Worm (Caenorhabditis elegans): Measurements from ENCODE around the gene daf-9.
A peak's percentile ranks its signal among the peaks of the same experiment; 100 is the strongest.

The daf-9 gene

DNA sequence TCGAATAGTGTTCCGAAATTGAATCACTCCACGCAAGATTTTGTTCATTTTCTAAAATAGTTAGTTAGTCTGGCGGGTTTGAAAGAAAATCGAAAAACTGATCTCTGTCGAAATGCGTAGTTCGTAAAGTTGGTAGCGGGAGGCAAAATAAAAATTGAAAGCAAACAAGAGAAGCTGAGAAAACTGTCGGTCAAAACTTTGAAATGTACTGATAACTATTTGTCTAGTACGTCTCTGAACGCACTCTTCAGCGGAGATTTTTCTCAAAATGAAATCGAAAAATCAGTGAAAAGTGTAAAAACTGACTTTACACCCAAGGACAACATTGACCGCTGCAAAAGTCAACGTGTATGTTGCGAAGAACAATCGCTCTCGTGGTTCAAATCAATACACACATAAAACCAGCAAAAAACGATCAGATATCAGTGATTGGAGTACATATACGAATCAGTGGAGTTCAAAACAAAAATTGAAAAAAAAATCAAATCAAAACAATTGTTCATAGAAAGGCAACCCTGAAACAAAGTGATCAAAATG, 8.0 kb downstream of the daf-9 start, which contains the start of gene bca-1 (continued):
- peak; percentile 46 for TF ChIP-seq nhr-48 (tag; optimal IDR thresholded peaks at IDR 0.05)
- peak in 1 of 2 experiments; percentile 40 for TF ChIP-seq lsy-2 (tag; optimal IDR thresholded peaks at IDR 0.05)
- TF ChIP-seq mxl-3 (GFP tag; optimal IDR thresholded peaks at IDR 0.05), result peak; percentile 37
- no peak for TF ChIP-seq zfp-3 (GFP tag; conservative IDR thresholded peaks at IDR 0.05)
- TF ChIP-seq dpl-1 (GFP tag; optimal IDR thresholded peaks at IDR 0.05), result no peak
- TF ChIP-seq set-16 (GFP tag; IDR thresholded peaks at IDR 0.05), result no peak
- no peak for TF ChIP-seq D1046.2 (GFP tag; IDR thresholded peaks at IDR 0.05)
- peak; percentile 6 for TF ChIP-seq nhr-77 (tag; optimal IDR thresholded peaks at IDR 0.05)

DNA sequence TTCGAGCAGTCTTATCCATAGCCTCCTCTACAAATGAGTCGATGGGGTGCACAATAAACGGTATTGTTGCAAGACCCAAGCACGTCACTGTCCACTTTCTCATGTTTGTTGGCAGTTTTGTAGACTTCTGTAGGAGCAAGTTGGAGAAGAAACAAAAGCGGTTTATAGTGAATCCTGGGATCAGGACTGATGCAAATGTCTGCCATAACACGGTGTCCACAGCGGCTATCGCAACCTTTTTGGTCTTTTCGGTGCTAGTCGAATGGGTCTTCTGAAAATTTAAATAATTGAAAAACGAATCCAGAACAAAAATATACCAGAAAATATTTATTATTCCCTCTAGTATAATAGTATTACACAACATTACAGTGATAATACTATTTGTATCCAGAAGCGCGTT, 8.6 kb downstream of the daf-9 start:
- TF ChIP-seq ztf-7 (tag; optimal IDR thresholded peaks at IDR 0.05), result no peak
- no peak for TF ChIP-seq pha-4 (GFP tag; IDR thresholded peaks at IDR 0.05)
- TF ChIP-seq pha-4 (tag; optimal IDR thresholded peaks at IDR 0.05), result no peak
- TF ChIP-seq unc-62 (GFP tag; optimal IDR thresholded peaks at IDR 0.05 in 1 of 2), result peak in 1 of 2 experiments; percentile 90
- TF ChIP-seq unc-62 (tag; optimal IDR thresholded peaks at IDR 0.05), result no peak

DNA sequence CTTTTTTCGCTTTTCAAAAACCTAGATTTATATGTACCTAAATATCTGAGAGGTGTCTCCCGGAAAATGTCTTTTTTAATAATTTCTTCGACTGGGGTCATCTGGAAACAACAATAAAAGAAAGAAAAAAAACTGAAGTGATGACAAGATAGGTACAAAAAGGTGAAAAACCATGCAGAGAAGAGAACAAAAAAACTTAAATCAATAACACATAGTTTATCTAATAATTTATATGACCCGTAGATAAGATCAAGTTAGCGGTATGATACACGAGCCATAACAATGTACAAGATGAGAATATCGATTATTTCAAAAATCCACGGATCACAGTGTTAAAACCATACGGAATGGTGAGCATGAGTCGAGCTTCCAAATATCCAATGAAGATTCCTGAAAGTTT, 9.6 kb downstream of the daf-9 start, which contains the start of gene mtp-18:
mtp-18 (minus strand) TSS at position 101 of the 400 bp plus-strand sequence.
- TF ChIP-seq Y75B8A.6 (GFP tag; IDR thresholded peaks at IDR 0.05) (no peak), cey-2 (tag; optimal IDR thresholded peaks at IDR 0.05; ENCODE audit: borderline replicate concordance, insufficient read depth) (no peak), dmd-8 (GFP tag; IDR thresholded peaks at IDR 0.05) (no peak), unc-62 (GFP tag; optimal IDR thresholded peaks at IDR 0.05 in 1 of 2) (peak in 1 of 2 experiments; percentile 12), unc-62 (tag; optimal IDR thresholded peaks at IDR 0.05) (no peak), daf-19 (GFP tag; conservative IDR thresholded peaks at IDR 0.05) (no peak), unc-130 (GFP tag; optimal IDR thresholded peaks at IDR 0.05) (no peak), lin-39 (tag; optimal IDR thresholded peaks at IDR 0.05) (no peak), Y105C5A.15 (GFP tag; IDR thresholded peaks at IDR 0.05) (no peak)

DNA sequence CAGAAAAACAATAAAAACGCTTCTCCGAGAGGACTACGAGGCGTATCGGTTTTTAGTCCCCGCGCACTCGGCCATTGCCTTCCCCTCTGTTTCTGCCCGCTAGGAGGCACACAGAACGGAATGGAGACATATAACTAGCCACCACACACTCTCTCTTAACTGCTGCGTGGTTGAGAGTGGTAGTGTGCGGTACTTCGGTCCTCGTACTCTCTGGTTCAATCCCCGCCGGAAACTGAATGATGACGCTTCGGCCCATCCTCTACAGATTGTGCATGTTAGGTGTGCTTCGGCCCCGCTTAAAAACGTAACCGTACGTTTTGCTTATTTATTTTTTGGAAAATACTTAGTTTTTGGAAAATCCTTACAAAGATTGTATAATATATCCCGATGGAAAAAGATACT, 11.0 kb downstream of the daf-9 start, which contains the start of gene T13C5.6:
T13C5.6 (minus strand) TSS at position 1 of the 402 bp plus-strand sequence.
- TF ChIP-seq ceh-82 (tag; optimal IDR thresholded peaks at IDR 0.05) (peak; percentile 6), fos-1 (tag; optimal IDR thresholded peaks at IDR 0.05) (no peak), nhr-10 (tag; optimal IDR thresholded peaks at IDR 0.05) (peak; percentile 41), tag-97 (GFP tag; IDR thresholded peaks at IDR 0.05) (peak; percentile 36; the same call in 1 of the 2 replicates), nhr-77 (tag; optimal IDR thresholded peaks at IDR 0.05) (peak; percentile 80), egl-43 (GFP tag; IDR thresholded peaks at IDR 0.05) (peak; percentile 98), lin-39 (tag; optimal IDR thresholded peaks at IDR 0.05) (no peak), aly-2 (tag; optimal IDR thresholded peaks at IDR 0.05) (no peak), unc-39 (tag; optimal IDR thresholded peaks at IDR 0.05) (no peak), ceh-62 (tag; optimal IDR thresholded peaks at IDR 0.05) (no peak), lim-7 (GFP tag; IDR thresholded peaks at IDR 0.05) (peak; percentile 83), daf-19 (GFP tag; conservative IDR thresholded peaks at IDR 0.05) (peak; percentile 73), zfp-2 (tag; optimal IDR thresholded peaks at IDR 0.05) (peak; percentile 43), ceh-28 (tag; optimal IDR thresholded peaks at IDR 0.05) (no peak), nhr-111 (GFP tag; optimal IDR thresholded peaks at IDR 0.05) (peak; percentile 90), daf-8 (GFP tag; IDR thresholded peaks at IDR 0.05) (0 out of 2 replicates have a peak, but pooled peaks have one; percentile 27), skn-1 (tag; optimal IDR thresholded peaks at IDR 0.05) (no peak), F10B5.3 (tag; optimal IDR thresholded peaks at IDR 0.05) (peak; percentile 68), nhr-42 (GFP tag; IDR thresholded peaks at IDR 0.05) (peak; percentile 90), gei-8 (GFP tag; optimal IDR thresholded peaks at IDR 0.05) (peak; percentile 77), lin-38 (GFP tag; IDR thresholded peaks at IDR 0.05) (peak; percentile 76), lsy-2 (tag; optimal IDR thresholded peaks at IDR 0.05) (peak; percentile 46 to 85), lin-15B (tag; optimal IDR thresholded peaks at IDR 0.05) (no peak), nhr-237 (tag; optimal IDR thresholded peaks at IDR 0.05) (no peak), nhr-11 (tag; optimal IDR thresholded peaks at IDR 0.05) (peak; percentile 88), arid-1 (GFP tag; conservative IDR thresholded peaks at IDR 0.05) (peak; percentile 86), F26F4.8 (GFP tag; conservative IDR thresholded peaks at IDR 0.05) (peak; percentile 85), saeg-2 (GFP tag; IDR thresholded peaks at IDR 0.05) (peak; percentile 91), mes-2 (tag; optimal IDR thresholded peaks at IDR 0.05; ENCODE audit: poor library complexity, severe bottlenecking) (peak; percentile 97), ztf-7 (tag; optimal IDR thresholded peaks at IDR 0.05) (peak; percentile 87), hif-1 (tag; optimal IDR thresholded peaks at IDR 0.05) (peak; percentile 59 to 93)
